Fruit fly (Drosophila melanogaster): ENCODE measurements around the gene prage.

prage gene

DNA sequence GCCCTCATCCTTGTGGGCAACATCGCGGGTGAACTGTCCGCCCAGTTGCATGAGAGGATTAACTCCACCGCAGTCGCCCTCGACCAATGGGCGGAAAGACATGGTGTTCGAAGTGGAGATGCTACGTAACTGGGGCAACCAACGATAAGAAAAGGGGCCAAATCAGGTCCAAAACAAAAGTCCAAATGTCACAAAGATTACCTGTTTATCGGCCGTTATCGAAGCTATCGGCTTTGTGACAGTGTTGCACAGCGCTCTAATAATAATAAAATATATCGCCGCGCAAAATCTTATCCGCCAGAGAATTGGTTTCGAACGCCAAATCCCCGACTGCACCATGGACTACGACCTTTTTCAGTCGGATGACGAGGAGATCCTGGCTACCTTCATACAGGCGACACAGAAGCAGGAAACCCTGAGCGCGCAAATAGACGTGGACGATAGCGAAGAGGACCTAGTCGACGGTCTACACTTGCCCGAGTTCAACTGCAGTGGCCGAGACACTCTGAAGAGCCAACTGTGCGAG lies 95.1 kb downstream of the prage start, which contains the start of the genes CG14803 and Pex5 (continued):
- TF ChIP-seq Dll (GFP tag; IDR thresholded peaks at IDR 0.05; ENCODE audit: partially characterized antibody): peak; percentile 57; the same call in 2 of the 4 replicates
- no peak for TF ChIP-seq CG14667 (GFP tag; IDR thresholded peaks at IDR 0.05)
- TF ChIP-seq az2 (GFP tag; optimal IDR thresholded peaks at IDR 0.05): no peak
- no peak for TF ChIP-seq sob (GFP tag; IDR thresholded peaks at IDR 0.05)
- TF ChIP-seq Asciz (GFP tag; optimal IDR thresholded peaks at IDR 0.05): no peak
- no peak for TF ChIP-seq fd3F (GFP tag; optimal IDR thresholded peaks at IDR 0.05)
- no peak for TF ChIP-seq wek (GFP tag; optimal IDR thresholded peaks at IDR 0.05)
- TF ChIP-seq exex (tag; optimal IDR thresholded peaks at IDR 0.05): no peak
- TF ChIP-seq Usf (GFP tag; optimal IDR thresholded peaks at IDR 0.05): no peak
- peak; percentile 76 for TF ChIP-seq Dp (GFP tag; optimal IDR thresholded peaks at IDR 0.05)
- TF ChIP-seq CG6683 (GFP tag; optimal IDR thresholded peaks at IDR 0.05): no peak
- no peak for TF ChIP-seq CG4424 (GFP tag; optimal IDR thresholded peaks at IDR 0.05)
- TF ChIP-seq Gug (GFP tag; IDR thresholded peaks at IDR 0.05): no peak
- no peak for TF ChIP-seq ttk (GFP tag; IDR thresholded peaks at IDR 0.05)
- no peak for TF ChIP-seq CG15269 (tag; optimal IDR thresholded peaks at IDR 0.05)
- TF ChIP-seq CG30020 (tag; optimal IDR thresholded peaks at IDR 0.05): no peak
- TF ChIP-seq CG2120 (GFP tag; optimal IDR thresholded peaks at IDR 0.05): peak; percentile 31
- no peak for TF ChIP-seq CG15073 (GFP tag; optimal IDR thresholded peaks at IDR 0.05)
- TF ChIP-seq CG9437 (GFP tag; optimal IDR thresholded peaks at IDR 0.05): no peak
- no peak for TF ChIP-seq CG11398 (GFP tag; optimal IDR thresholded peaks at IDR 0.05)
- TF ChIP-seq NK7.1 (GFP tag; optimal IDR thresholded peaks at IDR 0.05): no peak
- TF ChIP-seq Pdp1 (GFP tag; optimal IDR thresholded peaks at IDR 0.05): peak in 1 of 2 experiments; percentile 63
- TF ChIP-seq CG31388 (GFP tag; optimal IDR thresholded peaks at IDR 0.05): no peak
- no peak for TF ChIP-seq lbe (GFP tag; optimal IDR thresholded peaks at IDR 0.05)
- peak; percentile 39; the same call in 1 of the 3 replicates for TF ChIP-seq Doc3 (GFP tag; IDR thresholded peaks at IDR 0.05; ENCODE audit: partially characterized antibody)
- no peak for TF ChIP-seq CG14014 (GFP tag; IDR thresholded peaks at IDR 0.05)
- TF ChIP-seq CG15514 (GFP tag; optimal IDR thresholded peaks at IDR 0.05): peak; percentile 44
- no peak for TF ChIP-seq Spps (tag; optimal IDR thresholded peaks at IDR 0.05)
- no peak for TF ChIP-seq tap (tag; optimal IDR thresholded peaks at IDR 0.05)
- no peak for TF ChIP-seq otp (GFP tag; IDR thresholded peaks at IDR 0.05)
- no peak for TF ChIP-seq Adf1 (GFP tag; IDR thresholded peaks at IDR 0.05)
- TF ChIP-seq CG12769 (tag; optimal IDR thresholded peaks at IDR 0.05): no peak
- no peak for TF ChIP-seq cg (GFP tag; optimal IDR thresholded peaks at IDR 0.05)
- peak; percentile 81 for TF ChIP-seq Med (GFP tag)
- no peak for TF ChIP-seq Fer2 (tag; optimal IDR thresholded peaks at IDR 0.05)
- peak; percentile 25 for TF ChIP-seq nom (GFP tag; optimal IDR thresholded peaks at IDR 0.05)
- TF ChIP-seq CG11695 (GFP tag; IDR thresholded peaks at IDR 0.05): no peak
- no peak for TF ChIP-seq Lhr (GFP tag; optimal IDR thresholded peaks at IDR 0.05)
- TF ChIP-seq ems (GFP tag; optimal IDR thresholded peaks at IDR 0.05): no peak
- TF ChIP-seq CG13624 (GFP tag; optimal IDR thresholded peaks at IDR 0.05): no peak
- TF ChIP-seq CG10431 (GFP tag; optimal IDR thresholded peaks at IDR 0.05): no peak
- TF ChIP-seq amos (GFP tag; IDR thresholded peaks at IDR 0.05; ENCODE audit: partially characterized antibody): peak; percentile 59; the same call in 1 of the 2 replicates
- TF ChIP-seq da (GFP tag; optimal IDR thresholded peaks at IDR 0.05): no peak
- TF ChIP-seq CG2129 (GFP tag; IDR thresholded peaks at IDR 0.05; ENCODE audit: partially characterized antibody): no peak
- TF ChIP-seq CG3838 (GFP tag; optimal IDR thresholded peaks at IDR 0.05): no peak
- TF ChIP-seq bcd (GFP tag; optimal IDR thresholded peaks at IDR 0.05): no peak
- no peak for TF ChIP-seq schlank (tag; optimal IDR thresholded peaks at IDR 0.05)
- TF ChIP-seq CG4360 (GFP tag; IDR thresholded peaks at IDR 0.05): no peak
- TF ChIP-seq CG30403 (GFP tag; optimal IDR thresholded peaks at IDR 0.05): no peak
- no peak for TF ChIP-seq Drgx (GFP tag; IDR thresholded peaks at IDR 0.05)

All from whole organism, embryonic.